Fruit fly (Drosophila melanogaster): ENCODE measurements around the gene yem.
A peak's percentile ranks its signal among the peaks of the same experiment; 100 is the strongest.

Gene yem

DNA sequence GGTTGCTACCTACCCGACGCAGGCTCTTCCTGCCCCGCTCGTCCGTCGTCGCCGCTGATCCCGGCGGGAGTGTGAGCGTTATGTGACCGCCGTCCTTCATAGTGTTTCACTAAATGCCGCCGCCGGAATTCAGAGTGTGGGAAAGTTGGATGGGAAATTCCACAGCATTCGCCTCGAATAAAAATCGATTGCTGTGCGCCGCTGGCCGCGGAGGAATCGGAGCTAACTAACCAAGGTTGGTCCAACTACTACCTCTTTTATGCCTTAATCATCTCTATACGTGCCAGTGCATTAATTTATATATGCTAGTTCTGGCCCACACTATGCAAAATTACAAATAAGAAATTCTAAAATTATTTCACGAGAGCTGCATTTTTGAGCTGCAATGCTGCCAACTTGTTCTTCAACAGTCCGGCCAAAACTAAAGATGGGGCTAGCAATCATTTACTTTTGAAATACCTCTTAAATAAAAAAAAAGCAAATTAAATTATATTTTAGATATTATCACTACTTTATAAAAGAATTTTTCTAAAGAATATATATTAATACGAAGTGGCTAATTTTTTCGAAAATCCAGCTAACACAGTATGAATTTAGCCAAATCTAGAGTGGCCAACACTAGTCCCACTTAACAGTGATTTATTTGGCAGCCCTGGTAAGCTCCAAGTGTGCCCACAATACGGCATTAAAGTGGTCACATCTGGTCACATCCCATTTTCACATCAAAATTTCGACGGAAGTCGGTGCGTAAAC is 10.1 kb downstream of the yem start, which contains the start of the genes alpha-Man-Ib and Pdhb (continued):
- TF ChIP-seq CG18619 (GFP tag; optimal IDR thresholded peaks at IDR 0.05) (peak; percentile 71), row (GFP tag; IDR thresholded peaks at IDR 0.05) (peak; percentile 97), CG13894 (tag; optimal IDR thresholded peaks at IDR 0.05) (no peak), sens (GFP tag) (peak; percentile 95), Taf1 (GFP tag; IDR thresholded peaks at IDR 0.05) (peak; percentile 58), CG7928 (GFP tag; optimal IDR thresholded peaks at IDR 0.05) (peak; percentile 95), wek (GFP tag; optimal IDR thresholded peaks at IDR 0.05) (no peak), tgo (GFP tag; IDR thresholded peaks at IDR 0.05) (peak; percentile 83), gcm (GFP tag; optimal IDR thresholded peaks at IDR 0.05) (no peak), Dip2 (GFP tag; IDR thresholded peaks at IDR 0.05) (no peak), CG31441 (GFP tag; IDR thresholded peaks at IDR 0.05) (no peak; the same call in 1 of the 2 replicates), CG14014 (GFP tag; IDR thresholded peaks at IDR 0.05) (peak; percentile 71), crol (GFP tag; IDR thresholded peaks at IDR 0.05) (no peak), CG9215 (GFP tag; IDR thresholded peaks at IDR 0.05) (peak; percentile 85), Trl (optimal IDR thresholded peaks at IDR 0.05) (no peak), Trl (GFP tag; optimal IDR thresholded peaks at IDR 0.05) (peak; percentile 33), CG2129 (GFP tag; IDR thresholded peaks at IDR 0.05; ENCODE audit: partially characterized antibody) (no peak), Hey (tag; optimal IDR thresholded peaks at IDR 0.05) (no peak), Hr3 (GFP tag; optimal IDR thresholded peaks at IDR 0.05) (peak; percentile 89), E2f2 (GFP tag; IDR thresholded peaks at IDR 0.05) (peak; percentile 52), dan (GFP tag; IDR thresholded peaks at IDR 0.05) (peak; percentile 53; the same call in 1 of the 2 replicates), vnd (GFP tag; IDR thresholded peaks at IDR 0.05; ENCODE audit: partially characterized antibody) (no peak), pros (GFP tag; optimal IDR thresholded peaks at IDR 0.05) (no peak), kah (GFP tag; optimal IDR thresholded peaks at IDR 0.05) (no peak), scrt (GFP tag; optimal IDR thresholded peaks at IDR 0.05) (peak; percentile 57), Antp (GFP tag; optimal IDR thresholded peaks at IDR 0.05) (peak; percentile 56), da (GFP tag; optimal IDR thresholded peaks at IDR 0.05) (no peak), CG34224 (GFP tag; IDR thresholded peaks at IDR 0.05; ENCODE audit: partially characterized antibody) (no peak), zf30C (GFP tag; optimal IDR thresholded peaks at IDR 0.05) (no peak), D19B (GFP tag; optimal IDR thresholded peaks at IDR 0.05) (peak; percentile 50), exex (tag; optimal IDR thresholded peaks at IDR 0.05) (peak; percentile 51), CG17568 (GFP tag; optimal IDR thresholded peaks at IDR 0.05) (no peak), crc (GFP tag; optimal IDR thresholded peaks at IDR 0.05) (no peak), CG13296 (GFP tag; optimal IDR thresholded peaks at IDR 0.05) (peak; percentile 50), CG30403 (GFP tag; optimal IDR thresholded peaks at IDR 0.05) (peak; percentile 89), mirr (GFP tag; optimal IDR thresholded peaks at IDR 0.05) (no peak), CG10147 (GFP tag; optimal IDR thresholded peaks at IDR 0.05) (no peak), CG17328 (GFP tag; IDR thresholded peaks at IDR 0.05) (peak; percentile 64), dmrt11E (tag; optimal IDR thresholded peaks at IDR 0.05) (peak; percentile 78), Ets65A (GFP tag) (peak; percentile 91), repo (GFP tag; optimal IDR thresholded peaks at IDR 0.05) (no peak), ftz-f1 (GFP tag; optimal IDR thresholded peaks at IDR 0.05) (no peak), odd (GFP tag; optimal IDR thresholded peaks at IDR 0.05) (no peak), sug (tag; optimal IDR thresholded peaks at IDR 0.05) (peak; percentile 74), CG3065 (GFP tag; optimal IDR thresholded peaks at IDR 0.05) (peak; percentile 56), cg (GFP tag; optimal IDR thresholded peaks at IDR 0.05) (no peak), HmgZ (tag; optimal IDR thresholded peaks at IDR 0.05) (peak; percentile 75), CG34422 (GFP tag; IDR thresholded peaks at IDR 0.05) (peak; percentile 87), sna (GFP tag; IDR thresholded peaks at IDR 0.05; ENCODE audit: partially characterized antibody) (no peak), CG10959 (GFP tag; IDR thresholded peaks at IDR 0.05) (peak; percentile 33; the same call in 1 of the 2 replicates), Tbp (GFP tag; optimal IDR thresholded peaks at IDR 0.05) (no peak)

All from whole organism, embryonic.